Fruit fly (Drosophila melanogaster) whole organism, wandering third instar larva: ENCODE results near the gene tacc.
A peak's percentile ranks its signal among the peaks of the same experiment; 100 is the strongest.

Source experiments
- Abd-B ChIP-seq: fragments of >200 bp; optimal IDR thresholded peaks from 2 replicates; lab custom pipeline; 2017; ENCODE audit warnings: missing biosample characterization, missing genetic modification characterization
- CG32264 ChIP-seq: fragments of 200-800 bp; sonication (Bioruptor generic); optimal IDR thresholded peaks from 2 replicates; lab custom pipeline; 2016; ENCODE audit warnings: missing biosample characterization, missing genetic modification characterization
- CG9705 ChIP-seq: fragments of 200-800 bp; sonication (Bioruptor generic); optimal IDR thresholded peaks from 2 replicates; lab custom pipeline; 2018; ENCODE audit warnings: missing biosample characterization, mild to moderate bottlenecking, missing genetic modification characterization
- Dif ChIP-seq: fragments of 200-275, 200-300 bp; sonication (Bioruptor generic); optimal IDR thresholded peaks from 2 replicates; lab custom pipeline; 2018; ENCODE audit warnings: missing biosample characterization, missing genetic modification characterization; ENCODE audit not compliant: partially characterized antibody
- GATAd ChIP-seq: sonication (Bioruptor generic); optimal IDR thresholded peaks from 2 replicates; lab custom pipeline; 2016; ENCODE audit warnings: missing biosample characterization, missing genetic modification characterization
- HLH106 ChIP-seq: fragments of 200-800 bp; optimal IDR thresholded peaks from 3 replicates; lab custom pipeline; 2019; ENCODE audit warnings: missing biosample characterization, mild to moderate bottlenecking, missing genetic modification characterization, moderate library complexity
- Hnf4 ChIP-seq: fragments of 200-800 bp; sonication (Bioruptor generic); optimal IDR thresholded peaks from 2 replicates; lab custom pipeline; 2016; ENCODE audit warnings: missing biosample characterization, mild to moderate bottlenecking, missing genetic modification characterization
- Hr83 ChIP-seq: fragments of 200-300 bp; sonication (Bioruptor generic); optimal IDR thresholded peaks from 2 replicates; lab custom pipeline; 2016; ENCODE audit warnings: missing biosample characterization, mild to moderate bottlenecking, missing genetic modification characterization, moderate library complexity; ENCODE audit not compliant: poor library complexity, severe bottlenecking
- Jra ChIP-seq: sonication (Bioruptor generic); optimal IDR thresholded peaks from 2 replicates; lab custom pipeline; 2016; ENCODE audit warnings: missing biosample characterization, missing genetic modification characterization
- Myc ChIP-seq: fragments of >200 bp; optimal IDR thresholded peaks from 2 replicates; lab custom pipeline; 2017
- N ChIP-seq: fragments of >200 bp; optimal IDR thresholded peaks from 2 replicates; lab custom pipeline; 2018; ENCODE audit warnings: missing biosample characterization, missing external identifiers, missing genetic modification characterization
- OdsH ChIP-seq: fragments of 200-800 bp; sonication (Bioruptor generic); optimal IDR thresholded peaks from 2 replicates; lab custom pipeline; 2016; ENCODE audit warnings: missing biosample characterization, mild to moderate bottlenecking, missing genetic modification characterization
- Sp1 ChIP-seq: fragments of 200-800 bp; sonication (Bioruptor generic); optimal IDR thresholded peaks from 3 replicates; lab custom pipeline; 2019; ENCODE audit warnings: missing biosample characterization, mild to moderate bottlenecking, missing genetic modification characterization, moderate library complexity
- Vsx2 ChIP-seq: fragments of 200-300, 225-300 bp; sonication (Bioruptor generic); optimal IDR thresholded peaks from 2 replicates; lab custom pipeline; 2018; ENCODE audit warnings: missing biosample characterization, missing genetic modification characterization; ENCODE audit not compliant: partially characterized antibody
- br ChIP-seq: fragments of 200-800 bp; sonication (Bioruptor generic); optimal IDR thresholded peaks from 2 replicates; lab custom pipeline; 2016; ENCODE audit warnings: missing biosample characterization, missing genetic modification characterization
- brk ChIP-seq: fragments of 200-800 bp; sonication (Bioruptor generic); optimal IDR thresholded peaks from 2 replicates; lab custom pipeline; 2016; ENCODE audit warnings: missing biosample characterization, mild to moderate bottlenecking, missing genetic modification characterization
- dl ChIP-seq, 2 experiments: fragments of 175-275, 200-275 bp in 1 of 2; fragments of 200-275 bp in 1 of 2; sonication (Bioruptor generic); optimal IDR thresholded peaks; lab custom pipeline; 2018; ENCODE audit warnings: mild to moderate bottlenecking in 2 of 2, missing biosample characterization in 2 of 2, missing genetic modification characterization in 2 of 2, moderate library complexity in 2 of 2; ENCODE audit not compliant: partially characterized antibody in 2 of 2, insufficient read depth in 1 of 2
- ey ChIP-seq: fragments of 200-800 bp; sonication (Bioruptor generic); optimal IDR thresholded peaks from 2 replicates; lab custom pipeline; 2016; ENCODE audit warnings: missing biosample characterization, missing genetic modification characterization
- foxo ChIP-seq, 2 experiments: fragments of 200-800 bp; sonication (Bioruptor generic); optimal IDR thresholded peaks; 2 replicates in 1 of 2; 3 replicates in 1 of 2; lab custom pipeline; 2016 to 2017; ENCODE audit warnings: missing biosample characterization in 2 of 2, missing genetic modification characterization in 2 of 2
- fru ChIP-seq: fragments of 200-800 bp; sonication (Bioruptor generic); optimal IDR thresholded peaks from 3 replicates; lab custom pipeline; 2016; ENCODE audit warnings: missing biosample characterization, mild to moderate bottlenecking, missing genetic modification characterization
- h ChIP-seq: fragments of 200-800 bp; sonication (Bioruptor generic); optimal IDR thresholded peaks from 3 replicates; lab custom pipeline; 2016; ENCODE audit warnings: missing biosample characterization, mild to moderate bottlenecking, missing genetic modification characterization
- pan ChIP-seq: fragments of >200 bp; optimal IDR thresholded peaks from 2 replicates; lab custom pipeline; 2017
- psq ChIP-seq: fragments of 200-800 bp; sonication (Bioruptor generic); optimal IDR thresholded peaks from 3 replicates; lab custom pipeline; 2017; ENCODE audit warnings: missing biosample characterization, mild to moderate bottlenecking, missing genetic modification characterization, moderate library complexity
- rgr ChIP-seq: fragments of 200-800 bp; sonication (Bioruptor generic); optimal IDR thresholded peaks from 3 replicates; lab custom pipeline; 2016; ENCODE audit warnings: missing biosample characterization, mild to moderate bottlenecking, missing genetic modification characterization
- sage ChIP-seq: fragments of 200-800 bp; sonication (Bioruptor generic); optimal IDR thresholded peaks from 2 replicates; lab custom pipeline; 2016; ENCODE audit warnings: missing biosample characterization, mild to moderate bottlenecking, missing genetic modification characterization
- tai ChIP-seq: sonication (Bioruptor generic); optimal IDR thresholded peaks from 2 replicates; lab custom pipeline; 2016; ENCODE audit warnings: missing biosample characterization, missing genetic modification characterization
- usp ChIP-seq: fragments of >200 bp; optimal IDR thresholded peaks from 2 replicates; lab custom pipeline; 2017; ENCODE audit warnings: missing biosample characterization, missing genetic modification characterization
- woc ChIP-seq: sonication (Bioruptor generic); optimal IDR thresholded peaks from 2 replicates; lab custom pipeline; 2016; ENCODE audit warnings: missing biosample characterization, mild to moderate bottlenecking, missing genetic modification characterization

Gene tacc

DNA sequence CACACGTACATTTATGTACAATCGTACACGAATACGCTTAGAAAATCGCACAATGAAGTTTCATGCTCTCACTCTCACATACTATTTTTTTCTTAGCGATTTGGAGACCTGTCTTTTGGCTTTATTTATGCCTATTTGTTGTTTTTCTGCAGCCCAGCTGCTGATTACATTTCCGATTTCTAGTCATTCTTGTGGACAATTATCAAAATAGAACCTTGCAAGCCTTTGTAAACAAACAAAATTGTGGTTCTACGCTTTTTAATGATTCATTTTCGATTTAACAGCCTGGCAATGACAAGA lies 9.7 kb downstream of the tacc start:
- TF ChIP-seq N (GFP tag; lab: Kevin White, UChicago), result no peak
- TF ChIP-seq sage (GFP tag; lab: Kevin White, UChicago), result no peak
- TF ChIP-seq Dif (GFP tag; lab: Kevin White, UChicago), result no peak
- TF ChIP-seq brk (GFP tag; lab: Kevin White, UChicago), result no peak
- no peak for TF ChIP-seq CG9705 (GFP tag; lab: Kevin White, UChicago)
- TF ChIP-seq br, result no peak
- TF ChIP-seq CG32264, result no peak
- no peak for TF ChIP-seq Hr83 (GFP tag; lab: Kevin White, UChicago)
- no peak for TF ChIP-seq OdsH
- no peak for TF ChIP-seq foxo (GFP tag; optimal IDR thresholded peaks at IDR 0.05; lab: Kevin White, UChicago)
- TF ChIP-seq rgr (GFP tag; lab: Kevin White, UChicago), result no peak
- TF ChIP-seq Hnf4 (GFP tag; lab: Kevin White, UChicago), result no peak

dm6 chr3R:4738494-4739191 lies 10.2 kb downstream of the tacc start:
- TF ChIP-seq Myc (lab: Kevin White, UChicago), result no peak
- no peak for TF ChIP-seq OdsH
- peak; percentile 11 for TF ChIP-seq HLH106 (tag; lab: Kevin White, UChicago)
- TF ChIP-seq foxo (GFP tag; optimal IDR thresholded peaks at IDR 0.05; lab: Kevin White, UChicago), result peak in 1 of 2 experiments; percentile 0
- TF ChIP-seq Jra (GFP tag; lab: Kevin White, UChicago), result peak; percentile 39
- peak; percentile 35 for TF ChIP-seq fru (GFP tag; lab: Kevin White, UChicago)
- TF ChIP-seq Vsx2, result peak; percentile 41
- no peak for TF ChIP-seq Hnf4 (GFP tag; lab: Kevin White, UChicago)
- TF ChIP-seq dl (GFP tag; optimal IDR thresholded peaks at IDR 0.05; lab: Kevin White, UChicago; ENCODE audit: insufficient read depth in 1 of 2, partially characterized antibody in 2 of 2), result peak; percentile 94
- peak; percentile 95 for TF ChIP-seq Dif (GFP tag; lab: Kevin White, UChicago)

DNA sequence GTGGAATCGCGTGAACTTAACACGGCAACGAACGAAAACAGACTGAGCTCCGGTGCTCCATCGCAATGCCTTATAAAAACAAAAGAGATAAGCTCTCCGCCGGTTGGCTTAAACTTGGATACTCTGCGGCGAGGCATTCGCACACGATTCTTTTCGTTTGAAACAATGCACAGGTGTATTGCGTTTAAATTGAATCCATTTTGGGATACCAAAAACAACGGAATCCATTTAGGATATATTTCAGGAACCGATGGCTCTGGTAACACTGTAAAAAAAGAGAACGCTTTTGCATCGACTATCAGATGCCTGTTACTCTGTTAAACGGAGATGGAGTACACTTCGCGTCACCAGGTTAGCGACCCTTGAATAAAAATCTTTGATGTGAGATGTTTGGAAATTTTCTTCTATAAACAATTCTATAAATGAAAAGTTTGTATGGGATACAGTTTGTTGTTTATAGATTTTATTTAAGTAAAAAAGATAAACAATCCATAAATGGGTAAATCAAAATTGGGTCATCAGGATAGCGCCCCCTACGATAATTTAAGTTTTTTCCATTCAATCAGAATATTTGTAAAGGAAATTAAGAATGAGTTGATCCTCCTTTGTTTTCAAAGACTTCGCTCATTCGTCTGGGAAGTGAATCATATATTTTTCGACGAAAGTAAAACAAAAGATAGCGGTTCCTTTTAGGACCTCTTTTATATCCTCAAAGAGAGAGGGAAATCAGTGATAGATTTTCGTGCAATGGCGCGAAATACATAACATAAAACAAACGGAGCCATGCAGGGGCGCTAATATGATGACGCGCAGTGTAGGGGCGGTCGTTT lies 16.8 kb downstream of the tacc start, which contains the start of gene Nep2:
Gene Nep2, minus strand, starts transcription at position 51 of the 830 bp plus-strand sequence.
- TF ChIP-seq dl (GFP tag; optimal IDR thresholded peaks at IDR 0.05; lab: Kevin White, UChicago; ENCODE audit: insufficient read depth in 1 of 2, partially characterized antibody in 2 of 2) (peak in 1 of 2 experiments; percentile 11), OdsH (peak; percentile 14), foxo (GFP tag; optimal IDR thresholded peaks at IDR 0.05; lab: Kevin White, UChicago) (peak in 1 of 2 experiments; percentile 30), fru (GFP tag; lab: Kevin White, UChicago) (peak; percentile 30), GATAd (GFP tag; lab: Kevin White, UChicago) (no peak), HLH106 (tag; lab: Kevin White, UChicago) (peak; percentile 21), Jra (GFP tag; lab: Kevin White, UChicago) (peak; percentile 1), tai (GFP tag; lab: Kevin White, UChicago) (peak; percentile 28), pan (lab: Kevin White, UChicago) (no peak), h (peak; percentile 5), Hr83 (GFP tag; lab: Kevin White, UChicago) (no peak), woc (GFP tag; lab: Kevin White, UChicago) (peak; percentile 63), Vsx2 (no peak), Hnf4 (GFP tag; lab: Kevin White, UChicago) (peak; percentile 17), Abd-B (GFP tag; lab: Kevin White, UChicago) (no peak), Sp1 (GFP tag; lab: Kevin White, UChicago) (peak; percentile 38), ey (GFP tag; lab: Kevin White, UChicago) (peak; percentile 39), psq (peak; percentile 24)
- TF ChIP-seq, all 38 proteins: peak for 13

dm6 chr3R:4731006-4731405 lies 17.9 kb downstream of the tacc start:
- TF ChIP-seq br (peak; percentile 7), Abd-B (GFP tag; lab: Kevin White, UChicago) (no peak), usp (GFP tag; lab: Kevin White, UChicago) (no peak), h (no peak), Hnf4 (GFP tag; lab: Kevin White, UChicago) (no peak)
